Worm (Caenorhabditis elegans) whole organism, L4 larva: ENCODE measurements around the gene soc-2.

ENCODE experiments used
- daf-12 ChIP-seq: fragments of 150-350 bp; optimal IDR thresholded peaks from 2 replicates; lab custom pipeline; 2014; ENCODE audit warnings: missing biosample characterization, missing genetic modification reagents, missing genetic modification characterization
- fos-1 ChIP-seq: fragments of 150-350 bp; optimal IDR thresholded peaks from 2 replicates; lab custom pipeline; 2014; ENCODE audit warnings: missing biosample characterization, missing genetic modification characterization
- lin-38 ChIP-seq: fragments of 200-800 bp; sonication (Bioruptor generic); IDR thresholded peaks from 2 replicates; pipeline ENCODE4 v1.3.6; 2022; ENCODE audit warnings: missing genetic modification reagents, missing genetic modification characterization, missing compliant biosample characterization

DNA sequence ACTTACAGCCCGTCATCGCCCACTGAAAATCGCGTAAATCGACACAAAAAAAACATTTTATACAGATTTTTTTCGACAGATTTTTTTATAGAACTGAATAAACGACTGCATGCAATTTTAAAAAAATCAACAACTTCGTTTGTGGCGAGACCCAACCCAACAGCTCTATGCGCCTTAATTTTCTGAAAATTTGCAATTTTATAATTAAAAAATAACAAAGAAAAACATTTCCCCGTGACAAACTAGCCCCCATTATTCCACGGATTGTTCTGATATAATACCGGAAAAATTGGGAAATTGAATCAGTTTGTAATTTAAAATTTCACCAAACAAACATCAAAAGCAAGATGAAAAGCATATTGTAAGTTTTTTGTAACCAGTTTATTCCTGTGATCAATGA lies 13.7 kb upstream of the soc-2 start, which contains the start of gene ptp-5.1:
- TF ChIP-seq fos-1 (tag; lab: Kevin White, UChicago) (no peak), lin-38 (GFP tag; lab: Robert Waterston, UW) (no peak), daf-12 (no peak)
